Fruit fly (Drosophila melanogaster): ENCODE results near the gene Tk.

Gene Tk

dm6 chr3R:12010202-12010824 lies 5.0 kb upstream of the Tk start, which contains the start of the genes KLHL18 and GCC185 (continued):
- no peak for TF ChIP-seq CG15269 (tag; optimal IDR thresholded peaks at IDR 0.05)
- peak; percentile 72 for TF ChIP-seq Bgb (GFP tag; IDR thresholded peaks at IDR 0.05; ENCODE audit: partially characterized antibody)
- peak; percentile 74 for TF ChIP-seq CG6791 (GFP tag; IDR thresholded peaks at IDR 0.05; ENCODE audit: partially characterized antibody)
- TF ChIP-seq gem (tag; optimal IDR thresholded peaks at IDR 0.05), result peak; percentile 86
- peak; percentile 6 for TF ChIP-seq CG3838 (GFP tag; optimal IDR thresholded peaks at IDR 0.05)
- no peak for TF ChIP-seq fru (optimal IDR thresholded peaks at IDR 0.05)
- TF ChIP-seq Doc2 (GFP tag; IDR thresholded peaks at IDR 0.05), result peak; percentile 42; the same call in 1 of the 2 replicates
- TF ChIP-seq amos (GFP tag; IDR thresholded peaks at IDR 0.05; ENCODE audit: partially characterized antibody), result peak; percentile 78
- TF ChIP-seq sd (tag; optimal IDR thresholded peaks at IDR 0.05), result no peak
- TF ChIP-seq Hmr (GFP tag; optimal IDR thresholded peaks at IDR 0.05), result peak; percentile 62
- no peak for TF ChIP-seq p53 (GFP tag; optimal IDR thresholded peaks at IDR 0.05)
- peak; percentile 6 for TF ChIP-seq Myb (GFP tag; optimal IDR thresholded peaks at IDR 0.05)
- no peak for TF ChIP-seq CG10431 (GFP tag; optimal IDR thresholded peaks at IDR 0.05)
- no peak for TF ChIP-seq pros (GFP tag; optimal IDR thresholded peaks at IDR 0.05)
- no peak for TF ChIP-seq CG8478 (optimal IDR thresholded peaks at IDR 0.05)
- peak; percentile 45 for TF ChIP-seq Spps (tag; optimal IDR thresholded peaks at IDR 0.05)
- no peak for TF ChIP-seq CG17385 (GFP tag; optimal IDR thresholded peaks at IDR 0.05)
- 0 out of 4 replicates have a peak, but pooled peaks have one; percentile 44 for TF ChIP-seq chinmo (GFP tag; IDR thresholded peaks at IDR 0.05; ENCODE audit: partially characterized antibody)
- TF ChIP-seq CG12219 (GFP tag; optimal IDR thresholded peaks at IDR 0.05), result no peak
- peak; percentile 26 to 97 for TF ChIP-seq tll (GFP tag; optimal IDR thresholded peaks at IDR 0.05)
- TF ChIP-seq CG32767 (GFP tag; IDR thresholded peaks at IDR 0.05), result no peak
- TF ChIP-seq Pdp1 (GFP tag; optimal IDR thresholded peaks at IDR 0.05), result peak in 1 of 2 experiments; percentile 77
- no peak for TF ChIP-seq CG31365 (tag; optimal IDR thresholded peaks at IDR 0.05)
- peak; percentile 55 for TF ChIP-seq HHEX (GFP tag; optimal IDR thresholded peaks at IDR 0.05)
- TF ChIP-seq CG4730 (GFP tag; IDR thresholded peaks at IDR 0.05), result peak; percentile 56; the same call in 1 of the 2 replicates
- no peak for TF ChIP-seq Eip74EF (GFP tag; optimal IDR thresholded peaks at IDR 0.05)
- TF ChIP-seq Hmx (GFP tag; optimal IDR thresholded peaks at IDR 0.05), result peak; percentile 75
- peak; percentile 34 for TF ChIP-seq Ets97D (GFP tag; optimal IDR thresholded peaks at IDR 0.05)
- no peak for TF ChIP-seq jing (GFP tag; optimal IDR thresholded peaks at IDR 0.05)
- no peak for TF ChIP-seq tap (tag; optimal IDR thresholded peaks at IDR 0.05)
- 0 out of 3 replicates have a peak, but pooled peaks have one; percentile 43 for TF ChIP-seq CG11695 (GFP tag; IDR thresholded peaks at IDR 0.05)
- TF ChIP-seq Jarid2 (GFP tag; optimal IDR thresholded peaks at IDR 0.05), result peak; percentile 34
- peak; percentile 85 for TF ChIP-seq CG2712 (tag; optimal IDR thresholded peaks at IDR 0.05)
- TF ChIP-seq slp2 (GFP tag; optimal IDR thresholded peaks at IDR 0.05), result peak; percentile 3
- peak; percentile 53 for TF ChIP-seq MESR4 (GFP tag; optimal IDR thresholded peaks at IDR 0.05)
- TF ChIP-seq sens-2 (GFP tag; IDR thresholded peaks at IDR 0.05), result no peak
- TF ChIP-seq odd (GFP tag; optimal IDR thresholded peaks at IDR 0.05), result no peak
- no peak for TF ChIP-seq cas (GFP tag; IDR thresholded peaks at IDR 0.05)
- peak; percentile 66 for TF ChIP-seq Dref (GFP tag; IDR thresholded peaks at IDR 0.05)
- peak; percentile 28 for TF ChIP-seq Antp (GFP tag; optimal IDR thresholded peaks at IDR 0.05)
- peak; percentile 66 for TF ChIP-seq CG10979 (tag; optimal IDR thresholded peaks at IDR 0.05)
- no peak for TF ChIP-seq Ravus (GFP tag; IDR thresholded peaks at IDR 0.05)
- peak; percentile 42 for TF ChIP-seq CG9876 (GFP tag; optimal IDR thresholded peaks at IDR 0.05)
- TF ChIP-seq corto (GFP tag; optimal IDR thresholded peaks at IDR 0.05), result no peak
- TF ChIP-seq CG11085 (GFP tag; IDR thresholded peaks at IDR 0.05), result peak; percentile 68
- TF ChIP-seq slbo (GFP tag; IDR thresholded peaks at IDR 0.05), result peak; percentile 89
- TF ChIP-seq aop (GFP tag; IDR thresholded peaks at IDR 0.05), result no peak
- TF ChIP-seq CG12155 (GFP tag; optimal IDR thresholded peaks at IDR 0.05), result peak; percentile 83
- TF ChIP-seq tx (GFP tag; optimal IDR thresholded peaks at IDR 0.05), result peak; percentile 39
- peak; percentile 87 for TF ChIP-seq CG2120 (GFP tag; optimal IDR thresholded peaks at IDR 0.05)
